Fruit fly (Drosophila melanogaster) whole organism, pupa: ENCODE measurements around the gene Blimp-1.
A peak's percentile ranks its signal among the peaks of the same experiment; 100 is the strongest.

Experiments
- CG10348 ChIP-seq: fragments of 200-800 bp; sonication (Bioruptor generic); IDR thresholded peaks from 2 replicates; pipeline ENCODE4 v1.3.6; 2022; ENCODE audit warnings: missing biosample characterization, missing genetic modification characterization
- CG17806 ChIP-seq: fragments of 200-800 bp; sonication (Bioruptor generic); optimal IDR thresholded peaks from 2 replicates; lab custom pipeline; 2018; ENCODE audit warnings: missing biosample characterization, mild to moderate bottlenecking, missing genetic modification characterization, moderate library complexity
- CG4496 ChIP-seq: fragments of 200-800 bp; sonication (Bioruptor generic); IDR thresholded peaks from 3 replicates; pipeline ENCODE4 v1.3.6; 2022; ENCODE audit warnings: missing biosample characterization, missing genetic modification characterization
- CG9948 ChIP-seq: fragments of 200-800 bp; sonication (Bioruptor generic); optimal IDR thresholded peaks from 2 replicates; lab custom pipeline; 2018; ENCODE audit warnings: missing biosample characterization, mild to moderate bottlenecking, missing genetic modification characterization, moderate library complexity
- D1 ChIP-seq: fragments of 200-800 bp; sonication (Bioruptor generic); optimal IDR thresholded peaks from 2 replicates; lab custom pipeline; 2018; ENCODE audit warnings: missing biosample characterization, mild to moderate bottlenecking, missing genetic modification characterization, moderate library complexity
- EcR ChIP-seq: fragments of 200-800 bp; sonication (Bioruptor generic); optimal IDR thresholded peaks from 3 replicates; lab custom pipeline; 2019; ENCODE audit warnings: missing biosample characterization, missing genetic modification characterization, mild to moderate bottlenecking, moderate library complexity, missing genetic modification reagents
- Ets98B ChIP-seq: fragments of 200-800 bp; sonication (Bioruptor generic); IDR thresholded peaks from 2 replicates; pipeline ENCODE4 v1.3.6; 2022; ENCODE audit warnings: missing biosample characterization, missing genetic modification characterization
- Pif1B ChIP-seq: fragments of 200-800 bp; sonication (Bioruptor generic); optimal IDR thresholded peaks from 3 replicates; lab custom pipeline; 2016; ENCODE audit warnings: missing biosample characterization, missing genetic modification characterization
- fd96Ca ChIP-seq: fragments of 200-800 bp; sonication (Bioruptor generic); IDR thresholded peaks from 3 replicates; pipeline ENCODE4 v1.3.6; 2022; ENCODE audit warnings: missing biosample characterization, missing genetic modification characterization
- gl ChIP-seq: fragments of 200-800 bp; sonication (Bioruptor generic); optimal IDR thresholded peaks from 2 replicates; lab custom pipeline; 2018; ENCODE audit warnings: missing biosample characterization, mild to moderate bottlenecking, missing genetic modification characterization
- rn ChIP-seq: fragments of 200-800 bp; sonication (Bioruptor generic); IDR thresholded peaks from 2 replicates; pipeline ENCODE4 v1.3.6; 2022; ENCODE audit warnings: missing biosample characterization, missing genetic modification characterization

DNA sequence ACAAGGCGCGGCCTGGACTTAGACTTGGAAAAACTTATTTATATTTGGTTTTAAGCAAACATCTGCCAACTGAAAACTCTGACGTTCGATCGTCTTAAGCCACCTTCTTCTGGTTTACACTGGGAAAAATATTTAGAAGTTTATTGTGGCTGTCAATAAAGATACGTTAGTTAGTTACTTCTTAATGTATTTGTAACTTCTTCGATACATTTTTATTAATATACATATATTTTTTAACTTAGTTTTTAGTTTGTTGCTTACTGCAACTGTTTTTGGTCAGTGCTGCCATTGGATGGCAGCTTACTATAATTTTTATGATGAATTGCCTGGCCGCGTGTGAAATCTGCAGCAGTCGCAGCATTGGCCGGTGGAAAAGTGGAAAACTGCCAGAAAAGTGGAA, 21.3 kb upstream of the Blimp-1 start:
- TF ChIP-seq gl (tag; lab: Kevin White, UChicago) (no peak), rn (GFP tag; lab: Robert Waterston, UW) (no peak), D1 (tag; lab: Kevin White, UChicago) (no peak), fd96Ca (no peak; the same call in 2 of the 3 replicates), Ets98B (GFP tag; lab: Robert Waterston, UW) (peak; percentile 60), EcR (GFP tag; lab: Kevin White, UChicago) (no peak), CG9948 (no peak), CG10348 (GFP tag; lab: Robert Waterston, UW) (no peak), Pif1B (GFP tag; lab: Kevin White, UChicago) (no peak), CG4496 (GFP tag; lab: Robert Waterston, UW) (0 out of 3 replicates have a peak, but pooled peaks have one; percentile 51), CG17806 (tag; lab: Kevin White, UChicago) (no peak)
